In genomic region chr3R:15655415-15655814, dm6 we compare ENCODE assay signal across 3 fruit fly cellular contexts.
TF ChIP-seq lines count a peak whose summit lies in the region.

No protein-coding gene starts in this region.

- TF ChIP-seq CTCF in whole organism, embryonic (GFP tag; optimal IDR thresholded peaks at IDR 0.05; lab: Kevin White, UChicago), result no peak

TF ChIP-seq in whole organism, adult, 20 proteins besides CTCF, POLR2A, EP300 and RAD21:
- peak; percentile 14 for TF ChIP-seq kay (GFP tag; lab: Kevin White, UChicago; ENCODE audit: borderline replicate concordance)
- no peak for TF ChIP-seq CG5204 (GFP tag; optimal IDR thresholded peaks at IDR 0.05; lab: Kevin White, UChicago)

TF ChIP-seq in whole organism, embryonic, 481 proteins besides CTCF, POLR2A, EP300 and RAD21:
- TF ChIP-seq sens (GFP tag; lab: Kevin White, UChicago) (peak; percentile 80), Xrp1 (GFP tag; IDR thresholded peaks at IDR 0.05; lab: Robert Waterston, UW) (peak; percentile 51; the same call in 1 of the 2 replicates), Med (GFP tag; lab: Kevin White, UChicago) (peak; percentile 70), CG2712 (tag; optimal IDR thresholded peaks at IDR 0.05; lab: Kevin White, UChicago) (peak; percentile 5), CG7357 (GFP tag; IDR thresholded peaks at IDR 0.05; lab: Robert Waterston, UW) (no peak), gem (tag; optimal IDR thresholded peaks at IDR 0.05; lab: Kevin White, UChicago) (peak; percentile 2), Deaf1 (tag; optimal IDR thresholded peaks at IDR 0.05; lab: Kevin White, UChicago) (no peak), p53 (GFP tag; optimal IDR thresholded peaks at IDR 0.05; lab: Kevin White, UChicago) (no peak), CG30020 (tag; optimal IDR thresholded peaks at IDR 0.05; lab: Kevin White, UChicago) (no peak), esg (GFP tag; conservative IDR thresholded peaks at IDR 0.05; lab: Robert Waterston, UW) (no peak), fd64A (GFP tag; optimal IDR thresholded peaks at IDR 0.05; lab: Kevin White, UChicago) (no peak), row (GFP tag; IDR thresholded peaks at IDR 0.05; lab: Robert Waterston, UW) (0 out of 3 replicates have a peak, but pooled peaks have one; percentile 13), CG8924 (tag; optimal IDR thresholded peaks at IDR 0.05; lab: Kevin White, UChicago) (no peak), gsb (GFP tag; IDR thresholded peaks at IDR 0.05; lab: Robert Waterston, UW) (no peak), ems (GFP tag; optimal IDR thresholded peaks at IDR 0.05; lab: Kevin White, UChicago) (no peak), CG43689 (GFP tag; IDR thresholded peaks at IDR 0.05; lab: Robert Waterston, UW) (no peak), zfh1 (GFP tag; IDR thresholded peaks at IDR 0.05; lab: Robert Waterston, UW) (0 out of 3 replicates have a peak, but pooled peaks have one; percentile 7), phol (tag; optimal IDR thresholded peaks at IDR 0.05; lab: Kevin White, UChicago) (peak; percentile 1), dmrt11E (tag; optimal IDR thresholded peaks at IDR 0.05; lab: Kevin White, UChicago) (peak; percentile 10), CG16779 (GFP tag; IDR thresholded peaks at IDR 0.05; lab: Robert Waterston, UW) (no peak)

TF ChIP-seq in whole organism, prepupa, 60 proteins besides CTCF, POLR2A, EP300 and RAD21:
- no peak for TF ChIP-seq CG6854 (GFP tag; optimal IDR thresholded peaks at IDR 0.05; lab: Kevin White, UChicago)
- peak; percentile 44 for TF ChIP-seq Eip78C (GFP tag; lab: Kevin White, UChicago)
- peak; percentile 24 for TF ChIP-seq svp (GFP tag; lab: Kevin White, UChicago)
